Worm (Caenorhabditis elegans) whole organism, L4 larva: ENCODE measurements around the gene srh-139.

Experiments
- ceh-82 ChIP-seq: sonication (generic microtip); optimal IDR thresholded peaks from 2 replicates; lab custom pipeline; 2017; ENCODE audit warnings: missing biosample characterization, missing genetic modification characterization
- ctbp-1 ChIP-seq: fragments of 200-800 bp; sonication (Bioruptor generic); IDR thresholded peaks from 2 replicates; pipeline ENCODE4 v1.3.6; 2022; ENCODE audit warnings: missing genetic modification reagents, missing genetic modification characterization, missing compliant biosample characterization
- lin-39 ChIP-seq: fragments of 150-350 bp; optimal IDR thresholded peaks from 2 replicates; lab custom pipeline; 2014; ENCODE audit warnings: missing biosample characterization, missing genetic modification reagents, missing genetic modification characterization
- pha-4 ChIP-seq, 2 experiments: fragments of 150-350 bp in 1 of 2; fragments of 200-800 bp in 1 of 2; sonication (Bioruptor generic) in 1 of 2; IDR thresholded peaks in 1 of 2; optimal IDR thresholded peaks in 1 of 2; 2 replicates each; pipeline versions ENCODE4 v1.3.6 to Lab custom; 2014 to 2022; ENCODE audit warnings: missing genetic modification characterization in 2 of 2, missing genetic modification reagents in 2 of 2, missing biosample characterization in 1 of 2, missing compliant biosample characterization in 1 of 2

DNA sequence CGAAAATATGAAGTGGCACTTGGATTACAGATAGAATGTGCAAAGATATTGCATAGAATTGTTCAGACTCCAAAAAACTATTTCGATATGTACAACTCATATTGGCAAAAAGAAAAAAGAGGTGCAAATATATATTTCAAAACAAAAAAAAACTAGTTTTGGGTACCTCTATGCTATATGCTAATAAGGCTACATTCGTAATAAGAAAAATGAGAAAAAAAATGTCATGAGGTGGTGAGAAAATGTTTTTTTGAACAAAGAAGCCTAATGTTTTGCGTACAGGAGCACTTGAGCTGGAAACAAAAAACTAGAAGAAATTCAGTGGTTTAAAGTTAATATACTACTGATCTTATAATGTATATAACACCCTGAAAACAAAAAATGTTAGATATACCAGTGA is 22.9 kb upstream of the srh-139 start, which contains the start of gene srh-142:
- no peak for TF ChIP-seq pha-4 (GFP tag; IDR thresholded peaks at IDR 0.05; lab: Robert Waterston, UW)
- no peak for TF ChIP-seq pha-4 (tag; optimal IDR thresholded peaks at IDR 0.05; lab: Kevin White, UChicago)
- TF ChIP-seq ctbp-1 (GFP tag; lab: Robert Waterston, UW) = no peak
- TF ChIP-seq ceh-82 (tag; lab: Kevin White, UChicago) = no peak
- TF ChIP-seq lin-39 (tag; lab: Kevin White, UChicago) = no peak
